Fruit fly (Drosophila melanogaster) whole organism, adult: Measurements from ENCODE around the gene Arp3.

Experiments used
- CG7045 ChIP-seq: fragments of 200-800 bp; sonication (Bioruptor generic); optimal IDR thresholded peaks from 2 replicates; lab custom pipeline; 2017; ENCODE audit warnings: missing biosample characterization, mild to moderate bottlenecking, missing genetic modification characterization
- CG7101 ChIP-seq: fragments of 200-800 bp; sonication (Bioruptor generic); optimal IDR thresholded peaks from 2 replicates; lab custom pipeline; 2018; ENCODE audit warnings: missing biosample characterization, mild to moderate bottlenecking, missing genetic modification characterization, moderate library complexity
- Crg-1 ChIP-seq: fragments of 200-800 bp; sonication (Bioruptor generic); optimal IDR thresholded peaks from 2 replicates; lab custom pipeline; 2016; ENCODE audit warnings: missing biosample characterization, missing genetic modification characterization
- cic ChIP-seq: fragments of 200-800 bp; sonication (Bioruptor generic); optimal IDR thresholded peaks from 2 replicates; lab custom pipeline; 2017; ENCODE audit warnings: missing biosample characterization, mild to moderate bottlenecking, missing genetic modification characterization, moderate library complexity
- cnc ChIP-seq, 2 experiments: fragments of >200 bp; optimal IDR thresholded peaks; 2 replicates each; lab custom pipeline; 2017
- pad ChIP-seq: fragments of 200-800 bp; sonication (Bioruptor generic); optimal IDR thresholded peaks from 3 replicates; lab custom pipeline; 2017; ENCODE audit warnings: missing biosample characterization, missing genetic modification characterization, mild to moderate bottlenecking, moderate library complexity, missing genetic modification reagents
- tj ChIP-seq: fragments of 200-800 bp; sonication (Bioruptor generic); optimal IDR thresholded peaks from 3 replicates; lab custom pipeline; 2017; ENCODE audit warnings: missing biosample characterization, mild to moderate bottlenecking, missing genetic modification characterization, moderate library complexity
- toe ChIP-seq: fragments of 200-800 bp; sonication (Bioruptor generic); optimal IDR thresholded peaks from 2 replicates; lab custom pipeline; 2016; ENCODE audit warnings: missing biosample characterization, missing genetic modification characterization

DNA sequence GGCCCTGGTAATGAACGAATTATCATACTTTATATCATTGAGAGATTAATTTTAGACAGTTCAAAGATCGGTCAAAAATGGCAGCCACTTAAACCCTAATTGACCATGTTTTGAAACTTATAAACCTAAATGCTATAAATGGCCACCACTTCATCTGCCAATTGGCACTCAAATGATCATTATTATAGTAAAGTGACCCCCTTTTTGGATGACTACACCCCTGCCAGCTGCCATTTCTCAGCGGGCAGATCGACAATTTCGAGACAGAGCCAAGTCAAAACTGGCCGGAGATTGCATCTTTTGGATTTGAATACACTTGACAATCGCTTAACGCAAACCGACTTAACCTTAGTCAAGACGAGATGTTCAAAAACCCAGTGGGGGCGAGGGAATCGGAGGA, 40.5 kb upstream of the Arp3 start:
- TF ChIP-seq tj = no peak
- TF ChIP-seq CG7101 = no peak
- no peak for TF ChIP-seq Crg-1 (GFP tag; lab: Kevin White, UChicago)
- no peak for TF ChIP-seq pad (GFP tag; lab: Kevin White, UChicago)
- no peak for TF ChIP-seq cic (GFP tag; lab: Kevin White, UChicago)
- TF ChIP-seq cnc (optimal IDR thresholded peaks at IDR 0.05; lab: Kevin White, UChicago) = no peak
- TF ChIP-seq CG7045 (GFP tag; lab: Kevin White, UChicago) = no peak
- TF ChIP-seq toe = no peak
